Worm (Caenorhabditis elegans) whole organism, young adult: ENCODE measurements around the gene acn-1.

ENCODE experiments used
- B0035.1 ChIP-seq: sonication (generic microtip); optimal IDR thresholded peaks from 2 replicates; lab custom pipeline; 2016; ENCODE audit warnings: missing genetic modification characterization, mild to moderate bottlenecking, missing compliant biosample characterization, missing genotype, missing genetic modification reagents
- C06A6.2 ChIP-seq: fragments of 200-800 bp; sonication (Bioruptor generic); conservative IDR thresholded peaks from 2 replicates; pipeline ENCODE4 v1.3.6; 2022; ENCODE audit warnings: missing genetic modification characterization, missing compliant biosample characterization
- D2030.7 ChIP-seq: fragments of 200-800 bp; sonication (Bioruptor generic); IDR thresholded peaks from 2 replicates; pipeline ENCODE4 v1.3.6; 2022; ENCODE audit warnings: missing genetic modification reagents, missing genetic modification characterization, missing compliant biosample characterization
- F10E7.11 ChIP-seq: sonication (generic microtip); optimal IDR thresholded peaks from 2 replicates; lab custom pipeline; 2017; ENCODE audit warnings: mild to moderate bottlenecking, missing genetic modification characterization, moderate library complexity, missing compliant biosample characterization
- F37B4.10 ChIP-seq: fragments of 200-800 bp; sonication (Bioruptor generic); IDR thresholded peaks from 2 replicates; pipeline ENCODE4 v1.3.6; 2022; ENCODE audit warnings: missing genetic modification characterization, missing compliant biosample characterization
- F39B2.1 ChIP-seq: fragments of 200-800 bp; sonication (Bioruptor generic); IDR thresholded peaks from 2 replicates; pipeline ENCODE4 v1.3.6; 2022; ENCODE audit warnings: missing genetic modification reagents, missing genetic modification characterization, missing compliant biosample characterization
- F57A8.1 ChIP-seq: fragments of 200-800 bp; sonication (Bioruptor generic); optimal IDR thresholded peaks from 2 replicates; lab custom pipeline; 2018; ENCODE audit warnings: mild to moderate bottlenecking, missing genetic modification characterization, moderate library complexity, missing compliant biosample characterization
- F57C9.4 ChIP-seq: sonication (generic microtip); optimal IDR thresholded peaks from 2 replicates; lab custom pipeline; 2017; ENCODE audit warnings: mild to moderate bottlenecking, missing genetic modification characterization, missing compliant biosample characterization
- K12H6.12 ChIP-seq: fragments of 200-800 bp; sonication (Bioruptor generic); optimal IDR thresholded peaks from 2 replicates; lab custom pipeline; 2018; ENCODE audit warnings: mild to moderate bottlenecking, missing genetic modification characterization, missing compliant biosample characterization
- Y53G8AR.9 ChIP-seq: fragments of 200-800 bp; sonication (Bioruptor generic); conservative IDR thresholded peaks from 2 replicates; pipeline ENCODE4 v1.3.6; 2022; ENCODE audit warnings: missing genetic modification reagents, missing genetic modification characterization, missing compliant biosample characterization
- ama-1 ChIP-seq, 3 experiments: fragments of 150-350 bp in 1 of 3; sonication (generic microtip) in 2 of 3; optimal IDR thresholded peaks; 2 replicates each; lab custom pipeline; 2014 to 2018; ENCODE audit warnings: missing biosample characterization in 2 of 3, missing genetic modification characterization in 2 of 3, missing genetic modification reagents in 2 of 3
- aptf-3 ChIP-seq: fragments of 200-800 bp; sonication (Bioruptor generic); IDR thresholded peaks from 2 replicates; pipeline ENCODE4 v1.3.6; 2022; ENCODE audit warnings: missing genetic modification characterization, missing compliant biosample characterization
- attf-5 ChIP-seq: fragments of 200-800 bp; sonication (Bioruptor generic); optimal IDR thresholded peaks from 2 replicates; lab custom pipeline; 2018; ENCODE audit warnings: mild to moderate bottlenecking, missing genetic modification characterization, missing compliant biosample characterization
- bed-1 ChIP-seq: fragments of 200-800 bp; sonication (Bioruptor generic); IDR thresholded peaks from 2 replicates; pipeline ENCODE4 v1.3.6; 2022; ENCODE audit warnings: missing genetic modification reagents, missing genetic modification characterization, missing compliant biosample characterization
- ccch-3 ChIP-seq: fragments of 200-800 bp; sonication (Bioruptor generic); optimal IDR thresholded peaks from 2 replicates; lab custom pipeline; 2018; ENCODE audit warnings: mild to moderate bottlenecking, missing genetic modification characterization, missing compliant biosample characterization
- ceh-100 ChIP-seq: fragments of 200-800 bp; sonication (Bioruptor generic); IDR thresholded peaks from 2 replicates; pipeline ENCODE4 v1.3.6; 2022; ENCODE audit warnings: missing genetic modification reagents, missing genetic modification characterization, missing compliant biosample characterization
- ceh-40 ChIP-seq: fragments of 200-800 bp; sonication (Bioruptor generic); IDR thresholded peaks from 2 replicates; pipeline ENCODE4 v1.3.6; 2022; ENCODE audit warnings: missing genetic modification characterization, missing compliant biosample characterization
- chd-7 ChIP-seq: sonication (generic microtip); optimal IDR thresholded peaks from 2 replicates; lab custom pipeline; 2016; ENCODE audit warnings: mild to moderate bottlenecking, missing genetic modification characterization, moderate library complexity, missing compliant biosample characterization
- dox-1 ChIP-seq: fragments of 200-800 bp; sonication (Bioruptor generic); IDR thresholded peaks from 2 replicates; pipeline ENCODE4 v1.3.6; 2022; ENCODE audit warnings: missing genetic modification reagents, missing genetic modification characterization, missing compliant biosample characterization
- efl-1 ChIP-seq: fragments of 150-350 bp; optimal IDR thresholded peaks from 2 replicates; lab custom pipeline; 2014; ENCODE audit warnings: missing biosample characterization, missing genetic modification reagents, missing genetic modification characterization
- egl-18 ChIP-seq: fragments of 200-800 bp; sonication (Bioruptor generic); IDR thresholded peaks from 2 replicates; pipeline ENCODE4 v1.3.6; 2022; ENCODE audit warnings: missing genetic modification reagents, missing genetic modification characterization, missing compliant biosample characterization
- egl-44 ChIP-seq: fragments of 200-800 bp; sonication (Bioruptor generic); IDR thresholded peaks from 2 replicates; pipeline ENCODE4 v1.3.6; 2022; ENCODE audit warnings: missing genetic modification reagents, missing genetic modification characterization, missing compliant biosample characterization
- ekl-4 ChIP-seq: fragments of 200-800 bp; sonication (Bioruptor generic); IDR thresholded peaks from 2 replicates; pipeline ENCODE4 v1.3.6; 2022; ENCODE audit warnings: missing genetic modification reagents, missing genetic modification characterization, missing compliant biosample characterization
- fkh-3 ChIP-seq: sonication (generic microtip); optimal IDR thresholded peaks from 2 replicates; lab custom pipeline; 2016; ENCODE audit warnings: mild to moderate bottlenecking, missing genetic modification characterization, missing compliant biosample characterization
- gei-17 ChIP-seq: fragments of 200-800 bp; sonication (Bioruptor generic); optimal IDR thresholded peaks from 2 replicates; lab custom pipeline; 2018; ENCODE audit warnings: mild to moderate bottlenecking, missing genetic modification characterization, missing compliant biosample characterization
- him-1 ChIP-seq: sonication (generic microtip); optimal IDR thresholded peaks from 2 replicates; lab custom pipeline; 2016; ENCODE audit warnings: missing genotype, missing genetic modification reagents, missing genetic modification characterization, missing compliant biosample characterization
- hmg-20 ChIP-seq: fragments of 200-800 bp; sonication (Bioruptor generic); IDR thresholded peaks from 2 replicates; pipeline ENCODE4 v1.3.6; 2022; ENCODE audit warnings: missing genetic modification reagents, missing genetic modification characterization, missing compliant biosample characterization
- hrde-1 ChIP-seq: sonication (generic microtip); optimal IDR thresholded peaks from 2 replicates; lab custom pipeline; 2016; ENCODE audit warnings: missing genetic modification characterization, mild to moderate bottlenecking, missing compliant biosample characterization, moderate library complexity, missing genotype, missing genetic modification reagents, borderline replicate concordance
- hsf-1 ChIP-seq: fragments of 200-800 bp; sonication (Bioruptor generic); IDR thresholded peaks from 2 replicates; pipeline ENCODE4 v1.3.6; 2022; ENCODE audit warnings: missing genetic modification reagents, missing genetic modification characterization, missing compliant biosample characterization
- lin-26 ChIP-seq: fragments of 200-800 bp; sonication (Bioruptor generic); IDR thresholded peaks from 2 replicates; pipeline ENCODE4 v1.3.6; 2022; ENCODE audit warnings: missing genetic modification reagents, missing genetic modification characterization, missing compliant biosample characterization
- lin-54 ChIP-seq: fragments of 200-800 bp; sonication (Bioruptor generic); optimal IDR thresholded peaks from 2 replicates; lab custom pipeline; 2018; ENCODE audit warnings: mild to moderate bottlenecking, missing genetic modification characterization, missing compliant biosample characterization
- lsy-27 ChIP-seq: sonication (generic microtip); optimal IDR thresholded peaks from 2 replicates; lab custom pipeline; 2017; ENCODE audit warnings: missing genetic modification characterization, mild to moderate bottlenecking, missing compliant biosample characterization, antibody characterized with exemption, missing genotype, borderline replicate concordance; ENCODE audit not compliant: insufficient read depth
- madf-6 ChIP-seq: fragments of 200-800 bp; sonication (Bioruptor generic); IDR thresholded peaks from 2 replicates; pipeline ENCODE4 v1.3.6; 2022; ENCODE audit warnings: missing genetic modification reagents, missing genetic modification characterization, missing compliant biosample characterization
- nfya-2 ChIP-seq: fragments of 200-800 bp; sonication (Bioruptor generic); IDR thresholded peaks from 2 replicates; pipeline ENCODE4 v1.3.6; 2022; ENCODE audit warnings: missing genetic modification reagents, missing genetic modification characterization, missing compliant biosample characterization
- nhr-120 ChIP-seq: fragments of 200-800 bp; sonication (Bioruptor generic); IDR thresholded peaks from 2 replicates; pipeline ENCODE4 v1.3.6; 2022; ENCODE audit warnings: missing genetic modification characterization, missing compliant biosample characterization
- nhr-90 ChIP-seq: sonication (generic microtip); optimal IDR thresholded peaks from 2 replicates; lab custom pipeline; 2016; ENCODE audit warnings: missing genotype, mild to moderate bottlenecking, missing genetic modification characterization, missing compliant biosample characterization
- rec-8 ChIP-seq, 2 experiments: sonication (generic microtip); optimal IDR thresholded peaks; 2 replicates each; lab custom pipeline; 2016; ENCODE audit warnings: mild to moderate bottlenecking in 2 of 2, missing genetic modification characterization in 2 of 2, missing genetic modification reagents in 2 of 2, missing genotype in 2 of 2, missing biosample characterization in 1 of 2, missing compliant biosample characterization in 1 of 2, moderate library complexity in 1 of 2
- repo-1 ChIP-seq: sonication (generic microtip); optimal IDR thresholded peaks from 2 replicates; lab custom pipeline; 2017; ENCODE audit warnings: mild to moderate bottlenecking, missing genetic modification characterization, missing compliant biosample characterization
- snpc-1.3 ChIP-seq: sonication (generic microtip); optimal IDR thresholded peaks from 2 replicates; lab custom pipeline; 2017; ENCODE audit warnings: missing genetic modification characterization, mild to moderate bottlenecking, missing compliant biosample characterization, antibody characterized with exemption, moderate library complexity, missing genotype, missing genetic modification reagents; ENCODE audit not compliant: insufficient read depth
- snpc-3.4 ChIP-seq: sonication (generic microtip); optimal IDR thresholded peaks from 2 replicates; lab custom pipeline; 2017; ENCODE audit warnings: missing genetic modification characterization, mild to moderate bottlenecking, missing compliant biosample characterization, antibody characterized with exemption, moderate library complexity, missing genotype, missing genetic modification reagents
- snpc-4 ChIP-seq, 5 experiments: fragments of 150-350 bp in 1 of 5; sonication (generic microtip) in 4 of 5; optimal IDR thresholded peaks; 2 replicates each; lab custom pipeline; 2014 to 2018; ENCODE audit warnings: missing genetic modification characterization in 5 of 5, missing biosample characterization in 3 of 5, antibody characterized with exemption in 2 of 5, mild to moderate bottlenecking in 2 of 5, missing compliant biosample characterization in 2 of 5, missing genotype in 2 of 5, moderate library complexity in 2 of 5, missing genetic modification reagents in 1 of 5
- sptf-2 ChIP-seq: fragments of 200-800 bp; sonication (Bioruptor generic); optimal IDR thresholded peaks from 2 replicates; lab custom pipeline; 2018; ENCODE audit warnings: mild to moderate bottlenecking, missing genetic modification characterization, missing compliant biosample characterization
- unc-130 ChIP-seq: sonication (generic microtip); optimal IDR thresholded peaks from 2 replicates; lab custom pipeline; 2016; ENCODE audit warnings: missing genetic modification reagents, missing genetic modification characterization, missing compliant biosample characterization
- unc-62 ChIP-seq: fragments of 150-350 bp; optimal IDR thresholded peaks from 2 replicates; lab custom pipeline; 2014; ENCODE audit warnings: missing biosample characterization, missing genetic modification reagents, missing genetic modification characterization
- ztf-3 ChIP-seq: fragments of 200-800 bp; sonication (Bioruptor generic); optimal IDR thresholded peaks from 2 replicates; lab custom pipeline; 2018; ENCODE audit warnings: mild to moderate bottlenecking, missing genetic modification characterization, missing compliant biosample characterization
- ztf-6 ChIP-seq: fragments of 200-800 bp; sonication (Bioruptor generic); IDR thresholded peaks from 2 replicates; pipeline ENCODE4 v1.3.6; 2022; ENCODE audit warnings: missing genetic modification reagents, missing genetic modification characterization, missing compliant biosample characterization

acn-1 gene

DNA sequence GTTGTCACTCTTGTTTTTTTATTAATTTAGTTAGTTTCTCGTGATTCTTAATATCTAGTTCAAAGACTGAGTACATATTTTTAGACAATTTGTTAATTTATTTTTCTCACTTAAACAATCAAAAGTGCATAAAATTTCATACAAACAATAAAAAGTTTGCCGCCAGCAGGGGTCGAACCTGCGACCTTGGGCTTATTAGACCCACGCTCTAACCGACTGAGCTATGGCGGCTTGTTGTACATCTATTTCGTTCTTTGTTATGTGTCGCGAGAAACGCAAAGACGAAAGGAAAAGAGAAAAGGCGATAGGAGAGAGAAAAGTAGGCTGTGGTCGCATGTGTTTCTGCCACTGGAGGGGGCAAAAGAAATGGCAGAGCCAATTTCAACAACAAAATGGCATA is 11.4 kb downstream of the acn-1 start (continued):
- TF ChIP-seq bed-1 (GFP tag; lab: Robert Waterston, UW) (no peak), lin-54 (GFP tag; lab: Kevin White, UChicago) (peak; percentile 64), him-1 (tag; lab: Kevin White, UChicago) (peak; percentile 79), K12H6.12 (tag; lab: Kevin White, UChicago) (peak; percentile 81), D2030.7 (GFP tag; lab: Robert Waterston, UW) (peak; percentile 62; the same call in 1 of the 2 replicates), nfya-2 (GFP tag; lab: Robert Waterston, UW) (no peak), ztf-6 (GFP tag; lab: Robert Waterston, UW) (peak; percentile 23; the same call in 1 of the 2 replicates), gei-17 (GFP tag; lab: Kevin White, UChicago) (peak; percentile 79), sptf-2 (peak; percentile 54), F39B2.1 (GFP tag; lab: Robert Waterston, UW) (no peak; the same call in 1 of the 2 replicates), rec-8 (tag; optimal IDR thresholded peaks at IDR 0.05; lab: Kevin White, UChicago) (peak; percentile 64 to 93), ceh-100 (GFP tag; lab: Robert Waterston, UW) (no peak), dox-1 (GFP tag; lab: Robert Waterston, UW) (peak; percentile 90), repo-1 (tag; lab: Kevin White, UChicago) (peak; percentile 91), fkh-3 (tag; lab: Kevin White, UChicago) (peak; percentile 74), ccch-3 (no peak), F57A8.1 (peak; percentile 73), snpc-4 (GFP tag; optimal IDR thresholded peaks at IDR 0.05; lab: Kevin White, UChicago) (peak; percentile 56), snpc-4 (tag; optimal IDR thresholded peaks at IDR 0.05; lab: Kevin White, UChicago) (peak in 3 of 4 experiments; percentile 50 to 84 (median 76)), F37B4.10 (GFP tag; lab: Robert Waterston, UW) (no peak), nhr-120 (GFP tag; lab: Robert Waterston, UW) (0 out of 2 replicates have a peak, but pooled peaks have one; percentile 66), egl-44 (GFP tag; lab: Robert Waterston, UW) (peak; percentile 76; the same call in 1 of the 2 replicates), efl-1 (GFP tag; lab: Kevin White, UChicago) (no peak), hmg-20 (GFP tag; lab: Robert Waterston, UW) (peak; percentile 64), unc-130 (GFP tag; lab: Kevin White, UChicago) (peak; percentile 75), ztf-3 (GFP tag; lab: Kevin White, UChicago) (peak; percentile 76), C06A6.2 (no peak), Y53G8AR.9 (GFP tag; lab: Robert Waterston, UW) (no peak), ama-1 (optimal IDR thresholded peaks at IDR 0.05; lab: Kevin White, UChicago) (no peak), ama-1 (GFP tag; optimal IDR thresholded peaks at IDR 0.05; lab: Kevin White, UChicago) (peak; percentile 57 to 75), snpc-3.4 (tag; lab: Kevin White, UChicago) (peak; percentile 68), chd-7 (tag; lab: Kevin White, UChicago) (peak; percentile 92), nhr-90 (tag; lab: Kevin White, UChicago) (peak; percentile 89), ceh-40 (GFP tag; lab: Robert Waterston, UW) (peak; percentile 53; the same call in 1 of the 2 replicates), attf-5 (GFP tag; lab: Kevin White, UChicago) (peak; percentile 72), ekl-4 (GFP tag; lab: Robert Waterston, UW) (peak; percentile 69), hsf-1 (GFP tag; lab: Robert Waterston, UW) (0 out of 2 replicates have a peak, but pooled peaks have one; percentile 45), aptf-3 (GFP tag; lab: Robert Waterston, UW) (peak; percentile 86; the same call in 1 of the 2 replicates), hrde-1 (tag; lab: Kevin White, UChicago) (peak; percentile 55), F57C9.4 (tag; lab: Kevin White, UChicago) (peak; percentile 56), B0035.1 (tag; lab: Kevin White, UChicago) (peak; percentile 75), F10E7.11 (peak; percentile 63), snpc-1.3 (tag; lab: Kevin White, UChicago) (peak; percentile 90), lin-26 (GFP tag; lab: Robert Waterston, UW) (peak; percentile 95), lsy-27 (tag; lab: Kevin White, UChicago) (peak; percentile 76), unc-62 (GFP tag; lab: Kevin White, UChicago) (no peak), madf-6 (peak; percentile 55), egl-18 (no peak)
